Worm (Caenorhabditis elegans) whole organism, L4 larva: ENCODE measurements around the gene lipl-7.

Source experiments
- D1046.2 ChIP-seq: fragments of 200-800 bp; sonication (Bioruptor generic); IDR thresholded peaks from 2 replicates; pipeline ENCODE4 v1.3.6; 2022; ENCODE audit warnings: missing genetic modification characterization, missing compliant biosample characterization
- F37D6.2 ChIP-seq: sonication (generic microtip); optimal IDR thresholded peaks from 2 replicates; lab custom pipeline; 2016; ENCODE audit warnings: mild to moderate bottlenecking, missing genetic modification characterization, missing compliant biosample characterization
- F49E8.2 ChIP-seq: sonication (generic microtip); optimal IDR thresholded peaks from 2 replicates; lab custom pipeline; 2016; ENCODE audit warnings: missing compliant biosample characterization, mild to moderate bottlenecking, missing genetic modification characterization, borderline replicate concordance
- R02D3.7 ChIP-seq: fragments of 150-350 bp; sonication (generic microtip); optimal IDR thresholded peaks from 3 replicates; lab custom pipeline; 2014; ENCODE audit warnings: missing biosample characterization, missing genetic modification characterization
- T20F7.1 ChIP-seq: fragments of 200-800 bp; sonication (Bioruptor generic); optimal IDR thresholded peaks from 2 replicates; lab custom pipeline; 2018; ENCODE audit warnings: mild to moderate bottlenecking, missing genetic modification characterization, missing compliant biosample characterization
- T26A8.4 ChIP-seq: fragments of 200-800 bp; sonication (Bioruptor generic); IDR thresholded peaks from 2 replicates; pipeline ENCODE4 v1.3.6; 2022; ENCODE audit warnings: missing genetic modification characterization, missing compliant biosample characterization
- Y105C5A.15 ChIP-seq: fragments of 200-800 bp; sonication (Bioruptor generic); IDR thresholded peaks from 2 replicates; pipeline ENCODE4 v1.3.6; 2022; ENCODE audit warnings: missing genetic modification characterization, missing compliant biosample characterization
- Y5F2A.4 ChIP-seq: fragments of 200-800 bp; sonication (Bioruptor generic); optimal IDR thresholded peaks from 2 replicates; lab custom pipeline; 2018; ENCODE audit warnings: mild to moderate bottlenecking, missing genetic modification characterization, missing compliant biosample characterization
- ZK337.2 ChIP-seq: fragments of 200-800 bp; sonication (Bioruptor generic); IDR thresholded peaks from 2 replicates; pipeline ENCODE4 v1.3.6; 2022; ENCODE audit warnings: missing genetic modification reagents, missing genetic modification characterization, missing compliant biosample characterization
- ZK546.5 ChIP-seq, 2 experiments: sonication (generic microtip); optimal IDR thresholded peaks; 2 replicates each; lab custom pipeline; 2017; ENCODE audit warnings: missing biosample characterization in 2 of 2, missing genetic modification characterization in 2 of 2
- aha-1 ChIP-seq: fragments of 150-350 bp; peaks from one replicate; lab custom pipeline; 2014; ENCODE audit warnings: missing biosample characterization, missing genetic modification characterization
- ama-1 ChIP-seq: fragments of 150-350 bp; optimal IDR thresholded peaks from 2 replicates; lab custom pipeline; 2014; ENCODE audit warnings: inconsistent platforms, mixed read lengths
- arid-1 ChIP-seq: fragments of 200-800 bp; sonication (Bioruptor generic); conservative IDR thresholded peaks from 2 replicates; pipeline ENCODE4 v1.3.6; 2022; ENCODE audit warnings: missing genetic modification reagents, missing genetic modification characterization, missing compliant biosample characterization
- attf-4 ChIP-seq: sonication (generic microtip); optimal IDR thresholded peaks from 3 replicates; lab custom pipeline; 2017; ENCODE audit warnings: missing biosample characterization, missing genetic modification characterization
- ceh-28 ChIP-seq: fragments of 150-350 bp; optimal IDR thresholded peaks from 2 replicates; lab custom pipeline; 2014; ENCODE audit warnings: missing biosample characterization, missing genetic modification reagents, missing genetic modification characterization
- ceh-32 ChIP-seq: sonication (generic microtip); optimal IDR thresholded peaks from 2 replicates; lab custom pipeline; 2016; ENCODE audit warnings: mild to moderate bottlenecking, missing genetic modification characterization, missing compliant biosample characterization; ENCODE audit not compliant: poor library complexity
- ceh-62 ChIP-seq: sonication (generic microtip); optimal IDR thresholded peaks from 2 replicates; lab custom pipeline; 2017; ENCODE audit warnings: missing biosample characterization, missing genetic modification characterization
- ceh-82 ChIP-seq: sonication (generic microtip); optimal IDR thresholded peaks from 2 replicates; lab custom pipeline; 2017; ENCODE audit warnings: missing biosample characterization, missing genetic modification characterization
- ces-1 ChIP-seq: fragments of 150-350 bp; sonication (generic microtip); optimal IDR thresholded peaks from 4 replicates; lab custom pipeline; 2014; ENCODE audit warnings: missing biosample characterization, missing genetic modification reagents, missing genetic modification characterization
- ctbp-1 ChIP-seq: fragments of 200-800 bp; sonication (Bioruptor generic); IDR thresholded peaks from 2 replicates; pipeline ENCODE4 v1.3.6; 2022; ENCODE audit warnings: missing genetic modification reagents, missing genetic modification characterization, missing compliant biosample characterization
- daf-12 ChIP-seq: fragments of 150-350 bp; optimal IDR thresholded peaks from 2 replicates; lab custom pipeline; 2014; ENCODE audit warnings: missing biosample characterization, missing genetic modification reagents, missing genetic modification characterization
- dmd-6 ChIP-seq: fragments of 200-800 bp; sonication (Bioruptor generic); IDR thresholded peaks from 2 replicates; pipeline ENCODE4 v1.3.6; 2022; ENCODE audit warnings: missing genetic modification reagents, missing genetic modification characterization, missing compliant biosample characterization
- dpl-1 ChIP-seq: fragments of 150-350 bp; optimal IDR thresholded peaks from 2 replicates; lab custom pipeline; 2014; ENCODE audit warnings: missing biosample characterization, missing genetic modification reagents, missing genetic modification characterization
- dve-1 ChIP-seq: sonication (generic microtip); optimal IDR thresholded peaks from 2 replicates; lab custom pipeline; 2017; ENCODE audit warnings: antibody characterized with exemption, mild to moderate bottlenecking, missing genetic modification characterization, missing compliant biosample characterization; ENCODE audit not compliant: insufficient read depth
- gei-8 ChIP-seq: fragments of 200-800 bp; sonication (Bioruptor generic); optimal IDR thresholded peaks from 2 replicates; lab custom pipeline; 2018; ENCODE audit warnings: mild to moderate bottlenecking, missing genetic modification characterization, missing compliant biosample characterization
- jun-1 ChIP-seq: fragments of 150-350 bp; optimal IDR thresholded peaks from 2 replicates; lab custom pipeline; 2014; ENCODE audit warnings: missing biosample characterization, missing genetic modification reagents, missing genetic modification characterization
- lim-7 ChIP-seq: fragments of 200-800 bp; sonication (Bioruptor generic); IDR thresholded peaks from 2 replicates; pipeline ENCODE4 v1.3.6; 2022; ENCODE audit warnings: missing genetic modification characterization, missing compliant biosample characterization
- lin-1 ChIP-seq: fragments of 200-800 bp; sonication (Bioruptor generic); IDR thresholded peaks from 2 replicates; pipeline ENCODE4 v1.3.6; 2022; ENCODE audit warnings: missing genetic modification reagents, missing genetic modification characterization, missing compliant biosample characterization
- lin-38 ChIP-seq: fragments of 200-800 bp; sonication (Bioruptor generic); IDR thresholded peaks from 2 replicates; pipeline ENCODE4 v1.3.6; 2022; ENCODE audit warnings: missing genetic modification reagents, missing genetic modification characterization, missing compliant biosample characterization
- madf-9 ChIP-seq: fragments of 200-800 bp; sonication (Bioruptor generic); conservative IDR thresholded peaks from 2 replicates; pipeline ENCODE4 v1.3.6; 2022; ENCODE audit warnings: missing genetic modification reagents, missing genetic modification characterization, missing compliant biosample characterization
- mes-2 ChIP-seq: sonication (generic microtip); optimal IDR thresholded peaks from 2 replicates; lab custom pipeline; 2016; ENCODE audit warnings: missing genotype, mild to moderate bottlenecking, missing genetic modification characterization, missing compliant biosample characterization; ENCODE audit not compliant: poor library complexity, severe bottlenecking
- mxl-2 ChIP-seq: fragments of 200-800 bp; sonication (Bioruptor generic); conservative IDR thresholded peaks from 2 replicates; pipeline ENCODE4 v1.3.6; 2022; ENCODE audit warnings: missing genetic modification reagents, missing genetic modification characterization, missing compliant biosample characterization
- nhr-102 ChIP-seq: sonication (generic microtip); optimal IDR thresholded peaks from 2 replicates; lab custom pipeline; 2016; ENCODE audit warnings: mild to moderate bottlenecking, missing genetic modification characterization, moderate library complexity, missing compliant biosample characterization
- nhr-11 ChIP-seq: fragments of 150-350 bp; optimal IDR thresholded peaks from 2 replicates; lab custom pipeline; 2014; ENCODE audit warnings: missing biosample characterization, missing genetic modification characterization
- nhr-111 ChIP-seq: fragments of 200-800 bp; sonication (Bioruptor generic); optimal IDR thresholded peaks from 2 replicates; lab custom pipeline; 2018; ENCODE audit warnings: mild to moderate bottlenecking, missing genetic modification characterization, missing compliant biosample characterization
- nhr-237 ChIP-seq: sonication (generic microtip); optimal IDR thresholded peaks from 2 replicates; lab custom pipeline; 2017; ENCODE audit warnings: missing biosample characterization, missing genetic modification characterization
- nhr-28 ChIP-seq: fragments of 150-350 bp; optimal IDR thresholded peaks from 2 replicates; lab custom pipeline; 2014; ENCODE audit warnings: missing biosample characterization, missing genetic modification characterization
- nhr-42 ChIP-seq: fragments of 200-800 bp; sonication (Bioruptor generic); IDR thresholded peaks from 2 replicates; pipeline ENCODE4 v1.3.6; 2022; ENCODE audit warnings: missing genetic modification characterization, missing compliant biosample characterization
- nhr-48 ChIP-seq: sonication (generic microtip); optimal IDR thresholded peaks from 2 replicates; lab custom pipeline; 2016; ENCODE audit warnings: mild to moderate bottlenecking, missing genetic modification characterization, missing compliant biosample characterization
- nhr-77 ChIP-seq: fragments of 150-350 bp; optimal IDR thresholded peaks from 2 replicates; lab custom pipeline; 2014; ENCODE audit warnings: missing biosample characterization, missing genetic modification characterization
- skn-1 ChIP-seq: fragments of 150-350 bp; optimal IDR thresholded peaks from 2 replicates; lab custom pipeline; 2014; ENCODE audit warnings: missing biosample characterization, missing genetic modification characterization
- snpc-4 ChIP-seq: fragments of 150-350 bp; optimal IDR thresholded peaks from 2 replicates; lab custom pipeline; 2014; ENCODE audit warnings: missing biosample characterization, missing genetic modification characterization
- spr-1 ChIP-seq: sonication (generic microtip); optimal IDR thresholded peaks from 2 replicates; lab custom pipeline; 2016; ENCODE audit warnings: mild to moderate bottlenecking, missing genetic modification characterization, missing compliant biosample characterization
- spr-3 ChIP-seq: fragments of 200-800 bp; sonication (Bioruptor generic); optimal IDR thresholded peaks from 2 replicates; lab custom pipeline; 2018; ENCODE audit warnings: mild to moderate bottlenecking, missing genetic modification characterization, missing compliant biosample characterization
- tag-97 ChIP-seq: fragments of 200-800 bp; sonication (Bioruptor generic); IDR thresholded peaks from 2 replicates; pipeline ENCODE4 v1.3.6; 2022; ENCODE audit warnings: missing genetic modification characterization, missing compliant biosample characterization
- tra-1 ChIP-seq: fragments of 200-800 bp; sonication (Bioruptor generic); IDR thresholded peaks from 2 replicates; pipeline ENCODE4 v1.3.6; 2022; ENCODE audit warnings: missing genetic modification reagents, missing genetic modification characterization, missing compliant biosample characterization
- zag-1 ChIP-seq: fragments of 150-350 bp; optimal IDR thresholded peaks from 2 replicates; lab custom pipeline; 2014; ENCODE audit warnings: missing biosample characterization, missing genetic modification characterization
- zfp-3 ChIP-seq: fragments of 200-800 bp; sonication (Bioruptor generic); conservative IDR thresholded peaks from 2 replicates; pipeline ENCODE4 v1.3.6; 2022; ENCODE audit warnings: missing genetic modification reagents, missing genetic modification characterization, missing compliant biosample characterization
- zip-2 ChIP-seq: fragments of 150-350 bp; optimal IDR thresholded peaks from 2 replicates; lab custom pipeline; 2014; ENCODE audit warnings: missing biosample characterization, missing genetic modification characterization

The lipl-7 gene

ce11 chrIV:10245666-10246210 is 4.1 kb upstream of the lipl-7 start, which contains the start of gene F01G10.10 (continued):
- no peak for TF ChIP-seq spr-3 (GFP tag; lab: Kevin White, UChicago)
- TF ChIP-seq ctbp-1 (GFP tag; lab: Robert Waterston, UW), result no peak
- peak; percentile 6 for TF ChIP-seq dve-1 (tag; lab: Kevin White, UChicago)
- no peak for TF ChIP-seq nhr-237 (tag; lab: Kevin White, UChicago)
- no peak for TF ChIP-seq mxl-2 (GFP tag; lab: Robert Waterston, UW)
- TF ChIP-seq lim-7 (GFP tag; lab: Robert Waterston, UW), result peak; percentile 57; the same call in 1 of the 2 replicates
- no peak for TF ChIP-seq gei-8 (GFP tag; lab: Kevin White, UChicago)
- no peak for TF ChIP-seq jun-1
- peak; percentile 85; the same call in 1 of the 2 replicates for TF ChIP-seq zfp-3
- no peak for TF ChIP-seq ceh-28 (tag; lab: Kevin White, UChicago)
- no peak for TF ChIP-seq nhr-11 (tag; lab: Kevin White, UChicago)
- peak; percentile 40 for TF ChIP-seq T20F7.1 (GFP tag; lab: Kevin White, UChicago)
- TF ChIP-seq nhr-48 (tag; lab: Kevin White, UChicago), result no peak
- peak; percentile 25 for TF ChIP-seq nhr-102
- no peak for TF ChIP-seq Y105C5A.15 (GFP tag; lab: Robert Waterston, UW)
- no peak for TF ChIP-seq snpc-4 (tag; lab: Kevin White, UChicago)
- TF ChIP-seq lin-1, result no peak
- no peak for TF ChIP-seq madf-9
- TF ChIP-seq lin-38 (GFP tag; lab: Robert Waterston, UW), result peak; percentile 48
- TF ChIP-seq dmd-6, result no peak
- peak; percentile 5 for TF ChIP-seq dpl-1
- no peak for TF ChIP-seq ceh-32 (tag; lab: Kevin White, UChicago)
- peak; percentile 41; the same call in 1 of the 2 replicates for TF ChIP-seq tra-1 (GFP tag; lab: Robert Waterston, UW)
- TF ChIP-seq spr-1 (tag; lab: Kevin White, UChicago), result peak; percentile 5
- peak; percentile 13 for TF ChIP-seq nhr-111 (GFP tag; lab: Kevin White, UChicago)
- TF ChIP-seq ama-1 (lab: Kevin White, UChicago), result peak; percentile 59
- TF ChIP-seq attf-4 (tag; lab: Kevin White, UChicago), result no peak
- no peak for TF ChIP-seq F37D6.2 (tag; lab: Kevin White, UChicago)
- TF ChIP-seq arid-1 (GFP tag; lab: Robert Waterston, UW), result 0 out of 2 replicates have a peak, but pooled peaks have one; percentile 60
- TF ChIP-seq nhr-42 (GFP tag; lab: Robert Waterston, UW), result no peak
- no peak for TF ChIP-seq tag-97 (GFP tag; lab: Robert Waterston, UW)
- no peak for TF ChIP-seq F49E8.2 (tag; lab: Kevin White, UChicago)
- TF ChIP-seq D1046.2 (GFP tag; lab: Robert Waterston, UW), result no peak
- no peak for TF ChIP-seq ZK546.5 (tag; optimal IDR thresholded peaks at IDR 0.05; lab: Kevin White, UChicago)
- peak; percentile 33 for TF ChIP-seq mes-2
- no peak for TF ChIP-seq zip-2
- peak; percentile 13 for TF ChIP-seq nhr-28 (tag; lab: Kevin White, UChicago)
- no peak for TF ChIP-seq Y5F2A.4 (GFP tag; lab: Kevin White, UChicago)
- TF ChIP-seq ceh-62 (tag; lab: Kevin White, UChicago), result no peak
- TF ChIP-seq daf-12, result no peak
- TF ChIP-seq aha-1 (tag; lab: Kevin White, UChicago), result peak; percentile 2
- TF ChIP-seq ceh-82, result no peak
- no peak for TF ChIP-seq R02D3.7 (tag; lab: Kevin White, UChicago)
- no peak for TF ChIP-seq ZK337.2 (GFP tag; lab: Robert Waterston, UW)
- TF ChIP-seq ces-1 (GFP tag; lab: Kevin White, UChicago), result no peak
- TF ChIP-seq nhr-77 (tag; lab: Kevin White, UChicago), result no peak
- no peak for TF ChIP-seq skn-1
- no peak for TF ChIP-seq zag-1 (tag; lab: Kevin White, UChicago)
- TF ChIP-seq T26A8.4 (GFP tag; lab: Robert Waterston, UW), result peak; percentile 36; the same call in 1 of the 2 replicates
